Worm (Caenorhabditis elegans): Measurements from ENCODE around the gene ymel-1.
"Not testable (repeated sequence)": the region's sequence is repeated elsewhere in the genome, so short reads cannot be mapped to it uniquely, and the experiment has no call there.

DNA sequence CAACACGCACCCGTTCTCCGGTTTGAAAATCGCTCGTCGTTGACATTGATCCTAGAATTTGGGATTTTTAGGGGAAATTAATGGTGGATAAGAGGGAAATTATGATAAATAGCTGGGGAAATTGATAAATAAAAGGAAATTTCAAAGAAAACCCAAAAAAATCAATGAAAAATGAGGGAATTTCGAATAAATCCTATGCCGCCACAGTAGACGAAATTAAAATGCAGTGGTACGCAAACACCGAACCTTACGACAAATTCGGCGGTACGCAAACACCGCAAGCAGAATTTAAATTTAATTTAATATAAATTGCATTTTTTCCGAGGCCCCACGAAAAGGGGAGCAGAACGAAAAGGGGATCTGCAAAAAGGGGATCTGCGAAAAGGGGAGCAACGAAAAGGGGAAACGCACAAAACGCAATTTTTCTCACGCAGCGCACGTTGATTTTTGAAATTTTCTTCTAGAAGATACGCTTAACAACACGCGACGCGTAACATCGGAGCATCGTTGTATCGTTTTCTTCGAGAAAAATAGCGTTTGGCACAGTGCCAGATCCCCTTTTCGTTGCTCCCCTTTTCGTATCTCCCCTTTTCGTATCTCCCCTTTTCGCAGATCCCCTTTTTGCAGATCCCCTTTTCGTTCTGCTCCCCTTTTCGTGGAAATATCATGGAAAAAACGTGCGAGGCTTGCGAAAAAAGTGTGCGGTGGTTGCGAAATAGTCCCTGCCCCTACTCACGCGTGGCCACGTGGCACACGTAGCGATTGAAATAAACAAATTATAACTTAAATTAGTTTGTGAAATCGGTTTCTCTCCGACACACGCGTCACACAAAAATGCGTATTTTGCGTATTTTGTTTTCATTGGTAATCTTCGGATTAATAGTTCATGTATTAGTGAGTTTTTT is 20.3 kb downstream of the ymel-1 start, which contains the start of the genes smrd-1 and enu-3.1:
- TF ChIP-seq nhr-11 (tag; optimal IDR thresholded peaks at IDR 0.05): peak; percentile 10
- not testable (repeated sequence) for TF ChIP-seq lir-3, hlh-11, R02D3.7, unc-39, ztf-11 (tag; optimal IDR thresholded peaks at IDR 0.05)
- TF ChIP-seq dpl-1 (GFP tag; optimal IDR thresholded peaks at IDR 0.05): peak; percentile 62

All from whole organism, L4 larva.